Worm (Caenorhabditis elegans) whole organism, late embryonic: ENCODE data around the gene C29F5.1.

Experiments
- ama-1 ChIP-seq: fragments of 150-350 bp; optimal IDR thresholded peaks from 2 replicates; lab custom pipeline; 2014
- ceh-18 ChIP-seq: sonication (generic microtip); optimal IDR thresholded peaks from 2 replicates; lab custom pipeline; 2016; ENCODE audit warnings: missing genetic modification characterization, missing compliant biosample characterization
- dve-1 ChIP-seq: sonication (generic microtip); optimal IDR thresholded peaks from 2 replicates; lab custom pipeline; 2017; ENCODE audit warnings: antibody characterized with exemption, mild to moderate bottlenecking, missing genetic modification characterization, missing compliant biosample characterization
- lin-11 ChIP-seq: fragments of 200-800 bp; sonication (Bioruptor generic); optimal IDR thresholded peaks from 2 replicates; lab custom pipeline; 2018; ENCODE audit warnings: mild to moderate bottlenecking, missing genetic modification characterization, missing compliant biosample characterization
- odd-2 ChIP-seq: sonication (generic microtip); optimal IDR thresholded peaks from 2 replicates; lab custom pipeline; 2017; ENCODE audit warnings: antibody characterized with exemption, mild to moderate bottlenecking, missing genetic modification characterization, missing compliant biosample characterization
- sox-2 ChIP-seq: fragments of 200-800 bp; sonication (Bioruptor generic); IDR thresholded peaks from 2 replicates; pipeline ENCODE4 v1.3.6; 2022; ENCODE audit warnings: missing genetic modification reagents, missing genetic modification characterization, missing compliant biosample characterization

ce11 chrII:6334745-6335260 is 31.5 kb downstream of the C29F5.1 start:
- no peak for TF ChIP-seq lin-11 (tag; lab: Kevin White, UChicago)
- TF ChIP-seq dve-1 (tag; lab: Kevin White, UChicago): no peak
- TF ChIP-seq ama-1 (lab: Kevin White, UChicago): no peak
- TF ChIP-seq ceh-18 (tag; lab: Kevin White, UChicago): no peak
- no peak for TF ChIP-seq sox-2
- no peak for TF ChIP-seq odd-2 (tag; lab: Kevin White, UChicago)
